Fruit fly (Drosophila melanogaster) whole organism, embryonic: ENCODE data around the gene Dscam3.

Source experiments
- BEAF-32 ChIP-seq: fragments of 200-800 bp; sonication (Bioruptor generic); optimal IDR thresholded peaks from 3 replicates; lab custom pipeline; 2017; ENCODE audit warnings: missing biosample characterization, missing genetic modification characterization, mild to moderate bottlenecking, moderate library complexity, missing genetic modification reagents
- Bgb ChIP-seq: fragments of 200-800 bp; sonication (Bioruptor generic); IDR thresholded peaks from 2 replicates; pipeline ENCODE4 v1.3.6; 2022; ENCODE audit warnings: missing biosample characterization, missing genetic modification characterization; ENCODE audit not compliant: partially characterized antibody
- Blimp-1 ChIP-seq: fragments of 200-800 bp; sonication (Bioruptor generic); optimal IDR thresholded peaks from 3 replicates; lab custom pipeline; 2018; ENCODE audit warnings: missing biosample characterization, missing genetic modification characterization, mild to moderate bottlenecking, moderate library complexity, missing genetic modification reagents
- Bteb2 ChIP-seq: fragments of 200-800 bp; sonication (Bioruptor generic); optimal IDR thresholded peaks from 2 replicates; lab custom pipeline; 2016; ENCODE audit warnings: missing biosample characterization, missing genetic modification characterization
- CG11085 ChIP-seq: fragments of 200-800 bp; sonication (Bioruptor generic); IDR thresholded peaks from 2 replicates; pipeline ENCODE4 v1.3.6; 2022; ENCODE audit warnings: missing biosample characterization, missing genetic modification characterization
- CG11456 ChIP-seq: fragments of 200-800 bp; sonication (Bioruptor generic); IDR thresholded peaks from 3 replicates; pipeline ENCODE4 v1.3.6; 2022; ENCODE audit warnings: missing biosample characterization, missing genetic modification characterization
- CG12104 ChIP-seq: fragments of 200-800 bp; sonication (Bioruptor generic); optimal IDR thresholded peaks from 3 replicates; lab custom pipeline; 2016; ENCODE audit warnings: missing biosample characterization, missing genetic modification characterization
- CG13287 ChIP-seq: fragments of 200-800 bp; sonication (Bioruptor generic); IDR thresholded peaks from 2 replicates; pipeline ENCODE4 v1.3.6; 2022; ENCODE audit warnings: missing biosample characterization, missing genetic modification characterization; ENCODE audit not compliant: partially characterized antibody
- CG14710 ChIP-seq: fragments of 200-800 bp; sonication (Bioruptor generic); optimal IDR thresholded peaks from 3 replicates; lab custom pipeline; 2019; ENCODE audit warnings: missing biosample characterization, mild to moderate bottlenecking, missing genetic modification characterization, moderate library complexity
- CG17186 ChIP-seq: fragments of 200-800 bp; sonication (Bioruptor generic); optimal IDR thresholded peaks from 3 replicates; lab custom pipeline; 2017; ENCODE audit warnings: missing biosample characterization, missing genetic modification reagents, missing genetic modification characterization
- CG17829 ChIP-seq: fragments of 200-800 bp; optimal IDR thresholded peaks from 2 replicates; lab custom pipeline; 2019; ENCODE audit warnings: missing biosample characterization, mild to moderate bottlenecking, missing genetic modification characterization, moderate library complexity
- CG30431 ChIP-seq: fragments of 200-800 bp; sonication (Bioruptor generic); optimal IDR thresholded peaks from 2 replicates; lab custom pipeline; 2017; ENCODE audit warnings: missing biosample characterization, missing genetic modification characterization
- CG32532 ChIP-seq: fragments of 200-800 bp; sonication (Bioruptor generic); IDR thresholded peaks from 2 replicates; pipeline ENCODE4 v1.3.6; 2022; ENCODE audit warnings: missing biosample characterization, missing genetic modification characterization
- CG33213 ChIP-seq: fragments of 200-800 bp; sonication (Bioruptor generic); optimal IDR thresholded peaks from 3 replicates; lab custom pipeline; 2016; ENCODE audit warnings: missing biosample characterization, missing genetic modification characterization
- CG34422 ChIP-seq: fragments of 200-800 bp; sonication (Bioruptor generic); IDR thresholded peaks from 3 replicates; pipeline ENCODE4 v1.3.6; 2022; ENCODE audit warnings: missing biosample characterization, missing genetic modification characterization
- CG3726 ChIP-seq: fragments of 200-800 bp; sonication (Bioruptor generic); IDR thresholded peaks from 3 replicates; pipeline ENCODE4, ENCODE4 v1.3.6; 2022; ENCODE audit warnings: missing biosample characterization, missing genetic modification characterization
- CG6765 ChIP-seq: fragments of 200-800 bp; sonication (Bioruptor generic); optimal IDR thresholded peaks from 3 replicates; lab custom pipeline; 2017; ENCODE audit warnings: missing biosample characterization, mild to moderate bottlenecking, missing genetic modification characterization
- CG6791 ChIP-seq: fragments of 200-800 bp; sonication (Bioruptor generic); IDR thresholded peaks from 3 replicates; pipeline ENCODE4 v1.3.6; 2022; ENCODE audit warnings: missing biosample characterization, missing genetic modification characterization; ENCODE audit not compliant: partially characterized antibody
- CG7556 ChIP-seq: fragments of 200-800 bp; sonication (Bioruptor generic); optimal IDR thresholded peaks from 2 replicates; lab custom pipeline; 2017; ENCODE audit warnings: missing biosample characterization, mild to moderate bottlenecking, missing genetic modification characterization
- CG8281 ChIP-seq: fragments of 200-800 bp; sonication (Bioruptor generic); optimal IDR thresholded peaks from 2 replicates; lab custom pipeline; 2018; ENCODE audit warnings: missing biosample characterization, mild to moderate bottlenecking, missing genetic modification characterization, moderate library complexity
- CG9797 ChIP-seq: fragments of 200-800 bp; sonication (Bioruptor generic); optimal IDR thresholded peaks from 3 replicates; lab custom pipeline; 2018; ENCODE audit warnings: missing biosample characterization, mild to moderate bottlenecking, missing genetic modification characterization
- CrebB ChIP-seq: fragments of 200-800 bp; sonication (Bioruptor generic); optimal IDR thresholded peaks from 3 replicates; lab custom pipeline; 2018; ENCODE audit warnings: missing biosample characterization, mild to moderate bottlenecking, missing genetic modification characterization
- Doc3 ChIP-seq: fragments of 200-800 bp; sonication (Bioruptor generic); IDR thresholded peaks from 3 replicates; pipeline ENCODE4 v1.3.6; 2022; ENCODE audit warnings: missing biosample characterization, missing genetic modification characterization; ENCODE audit not compliant: partially characterized antibody
- HLH4C ChIP-seq: fragments of 200-800 bp; sonication (Bioruptor generic); IDR thresholded peaks from 3 replicates; pipeline ENCODE4 v1.3.6; 2022; ENCODE audit warnings: missing biosample characterization, missing genetic modification characterization; ENCODE audit not compliant: partially characterized antibody
- Hand ChIP-seq: fragments of 200-800 bp; sonication (Bioruptor generic); optimal IDR thresholded peaks from 2 replicates; lab custom pipeline; 2017; ENCODE audit warnings: mild to moderate bottlenecking, missing biosample characterization, missing genetic modification reagents, missing genetic modification characterization
- MBD-R2 ChIP-seq: fragments of 200-800 bp; sonication (Bioruptor generic); IDR thresholded peaks from 2 replicates; pipeline ENCODE4 v1.3.6; 2022; ENCODE audit warnings: missing biosample characterization, missing genetic modification characterization
- Med ChIP-seq: fragments of 200-800 bp; sonication (Bioruptor generic); peaks from one replicate; lab custom pipeline; 2016; ENCODE audit warnings: missing biosample characterization, missing genetic modification characterization, mild to moderate bottlenecking, inconsistent platforms, moderate library complexity
- NFAT ChIP-seq: fragments of 200-800 bp; sonication (Bioruptor generic); IDR thresholded peaks from 2 replicates; pipeline ENCODE4 v1.3.6; 2022; ENCODE audit warnings: missing biosample characterization, missing genetic modification characterization
- Optix ChIP-seq: fragments of 200-800 bp; sonication (Bioruptor generic); IDR thresholded peaks from 3 replicates; pipeline ENCODE4 v1.3.6; 2022; ENCODE audit warnings: missing biosample characterization, missing genetic modification characterization
- Pdp1 ChIP-seq, 2 experiments: fragments of 200-800 bp; sonication (Bioruptor generic); optimal IDR thresholded peaks; 3 replicates each; lab custom pipeline; 2016; ENCODE audit warnings: missing biosample characterization in 2 of 2, missing genetic modification characterization in 2 of 2, mild to moderate bottlenecking in 1 of 2, moderate library complexity in 1 of 2
- Scr ChIP-seq: fragments of 200-800 bp; sonication (Bioruptor generic); IDR thresholded peaks from 2 replicates; pipeline ENCODE4 v1.3.6; 2022; ENCODE audit warnings: missing biosample characterization, missing genetic modification characterization; ENCODE audit not compliant: partially characterized antibody
- Sin3A ChIP-seq: fragments of >200 bp; optimal IDR thresholded peaks from 2 replicates; lab custom pipeline; 2018
- bbx ChIP-seq: fragments of 200-800 bp; sonication (Bioruptor generic); IDR thresholded peaks from 2 replicates; pipeline ENCODE4 v1.3.6; 2022; ENCODE audit warnings: missing biosample characterization, missing genetic modification characterization; ENCODE audit not compliant: partially characterized antibody
- chif ChIP-seq, 2 experiments: fragments of 200-800 bp; sonication (Bioruptor generic); optimal IDR thresholded peaks; 3 replicates each; lab custom pipeline; 2016; ENCODE audit warnings: missing biosample characterization in 2 of 2, missing genetic modification characterization in 2 of 2
- dan ChIP-seq: fragments of 200-800 bp; sonication (Bioruptor generic); IDR thresholded peaks from 2 replicates; pipeline ENCODE4 v1.3.6; 2022; ENCODE audit warnings: missing biosample characterization, missing genetic modification characterization
- dimm ChIP-seq: fragments of 200-800 bp; sonication (Bioruptor generic); IDR thresholded peaks from 2 replicates; pipeline ENCODE4 v1.3.6; 2022; ENCODE audit warnings: missing biosample characterization, missing genetic modification characterization
- dmrt11E ChIP-seq: fragments of 200-800 bp; sonication (Bioruptor generic); optimal IDR thresholded peaks from 3 replicates; lab custom pipeline; 2018; ENCODE audit warnings: missing biosample characterization, mild to moderate bottlenecking, missing genetic modification characterization, moderate library complexity
- hth ChIP-seq: fragments of >200 bp; optimal IDR thresholded peaks from 2 replicates; lab custom pipeline; 2017; ENCODE audit warnings: inconsistent platforms
- phol ChIP-seq: fragments of 200-800 bp; sonication (Bioruptor generic); optimal IDR thresholded peaks from 3 replicates; lab custom pipeline; 2018; ENCODE audit warnings: missing biosample characterization, mild to moderate bottlenecking, missing genetic modification characterization, moderate library complexity
- pzg ChIP-seq: fragments of 200-800 bp; sonication (Bioruptor generic); optimal IDR thresholded peaks from 3 replicates; lab custom pipeline; 2018; ENCODE audit warnings: missing biosample characterization, mild to moderate bottlenecking, missing genetic modification characterization, moderate library complexity
- sens ChIP-seq: fragments of 200-800 bp; sonication (Bioruptor generic); peaks from one replicate; lab custom pipeline; 2016; ENCODE audit warnings: missing biosample characterization, missing genetic modification characterization
- slou ChIP-seq: fragments of 200-800 bp; sonication (Bioruptor generic); optimal IDR thresholded peaks from 3 replicates; lab custom pipeline; 2016; ENCODE audit warnings: missing biosample characterization, missing genetic modification characterization
- sqz ChIP-seq: fragments of 200-800 bp; sonication (Bioruptor generic); optimal IDR thresholded peaks from 3 replicates; lab custom pipeline; 2018; ENCODE audit warnings: missing biosample characterization, mild to moderate bottlenecking, missing genetic modification characterization
- trem ChIP-seq: fragments of 200-800 bp; optimal IDR thresholded peaks from 3 replicates; lab custom pipeline; 2019; ENCODE audit warnings: missing biosample characterization, mild to moderate bottlenecking, missing genetic modification characterization, moderate library complexity
- unc-4 ChIP-seq: fragments of 200-800 bp; sonication (Bioruptor generic); IDR thresholded peaks from 2 replicates; pipeline ENCODE4 v1.3.6; 2022; ENCODE audit warnings: missing biosample characterization, missing genetic modification characterization; ENCODE audit not compliant: partially characterized antibody
- vvl ChIP-seq: fragments of 200-800 bp; sonication (Bioruptor generic); IDR thresholded peaks from 2 replicates; pipeline ENCODE4 v1.3.6; 2022; ENCODE audit warnings: missing biosample characterization, missing genetic modification characterization

Gene Dscam3

dm6 chr3R:17550827-17551468 is 45.5 kb upstream of the Dscam3 start (continued):
- TF ChIP-seq CG33213 (GFP tag; lab: Kevin White, UChicago): peak; percentile 36
- no peak for TF ChIP-seq CG17186 (GFP tag; lab: Kevin White, UChicago)
- no peak for TF ChIP-seq Hand (GFP tag; lab: Kevin White, UChicago)
- TF ChIP-seq dmrt11E (tag; lab: Kevin White, UChicago): peak; percentile 82
- no peak for TF ChIP-seq dimm (GFP tag; lab: Robert Waterston, UW)
- TF ChIP-seq Bteb2 (GFP tag; lab: Kevin White, UChicago): no peak
- TF ChIP-seq, all 482 proteins: peak for 168

dm6 chr3R:17549985-17550384 is 44.5 kb upstream of the Dscam3 start:
- no peak for TF ChIP-seq chif (GFP tag; optimal IDR thresholded peaks at IDR 0.05; lab: Kevin White, UChicago)
- no peak for TF ChIP-seq vvl (GFP tag; lab: Robert Waterston, UW)
- no peak for TF ChIP-seq dan (GFP tag; lab: Robert Waterston, UW)
- no peak for TF ChIP-seq MBD-R2 (GFP tag; lab: Robert Waterston, UW)
- TF ChIP-seq slou (GFP tag; lab: Kevin White, UChicago): no peak
- peak; percentile 26 for TF ChIP-seq sens (GFP tag; lab: Kevin White, UChicago)
- TF ChIP-seq CG6765 (GFP tag; lab: Kevin White, UChicago): no peak
- TF ChIP-seq CG17829: no peak
- 0 out of 2 replicates have a peak, but pooled peaks have one; percentile 13 for TF ChIP-seq NFAT
- no peak for TF ChIP-seq CrebB
- TF ChIP-seq sqz (GFP tag; lab: Kevin White, UChicago): no peak
- TF ChIP-seq CG11456 (GFP tag; lab: Robert Waterston, UW): no peak
- TF ChIP-seq CG8281 (tag; lab: Kevin White, UChicago): peak; percentile 92
- no peak for TF ChIP-seq CG7556 (GFP tag; lab: Kevin White, UChicago)
- no peak for TF ChIP-seq CG12104
- TF ChIP-seq CG30431: no peak
- TF ChIP-seq CG11085: 0 out of 2 replicates have a peak, but pooled peaks have one; percentile 23
- 0 out of 2 replicates have a peak, but pooled peaks have one; percentile 9 for TF ChIP-seq CG32532 (GFP tag; lab: Robert Waterston, UW)
- TF ChIP-seq, all 482 proteins: peak for 5

- TF ChIP-seq Med (GFP tag; lab: Kevin White, UChicago): peak; percentile 5
- peak; percentile 25; the same call in 1 of the 3 replicates for TF ChIP-seq HLH4C (GFP tag; lab: Robert Waterston, UW)
- TF ChIP-seq Pdp1 (GFP tag; optimal IDR thresholded peaks at IDR 0.05; lab: Kevin White, UChicago): peak in 1 of 2 experiments; percentile 99
- peak; percentile 26 for TF ChIP-seq BEAF-32 (GFP tag; lab: Kevin White, UChicago)
- no peak for TF ChIP-seq CG3726 (GFP tag; lab: Robert Waterston, UW)
- TF ChIP-seq MBD-R2 (GFP tag; lab: Robert Waterston, UW): peak; percentile 63
- no peak for TF ChIP-seq phol
- peak; percentile 9 for TF ChIP-seq Sin3A (lab: Kevin White, UChicago)
- no peak for TF ChIP-seq hth (lab: Kevin White, UChicago)
- peak; percentile 38; the same call in 1 of the 3 replicates for TF ChIP-seq CG6791 (GFP tag; lab: Robert Waterston, UW)
- peak; percentile 44 for TF ChIP-seq Scr (GFP tag; lab: Robert Waterston, UW)
- peak; percentile 50 for TF ChIP-seq Bgb (GFP tag; lab: Robert Waterston, UW)
- peak; percentile 13 for TF ChIP-seq trem (tag; lab: Kevin White, UChicago)
- peak; percentile 64 for TF ChIP-seq CG13287 (GFP tag; lab: Robert Waterston, UW)
- peak; percentile 3 for TF ChIP-seq CG14710 (tag; lab: Kevin White, UChicago)
- 0 out of 3 replicates have a peak, but pooled peaks have one; percentile 34 for TF ChIP-seq Doc3 (GFP tag; lab: Robert Waterston, UW)
- 0 out of 2 replicates have a peak, but pooled peaks have one; percentile 37 for TF ChIP-seq unc-4 (GFP tag; lab: Robert Waterston, UW)
- peak; percentile 32; the same call in 1 of the 3 replicates for TF ChIP-seq CG34422 (GFP tag; lab: Robert Waterston, UW)
- no peak for TF ChIP-seq Optix (GFP tag; lab: Robert Waterston, UW)
- peak; percentile 69 for TF ChIP-seq pzg (GFP tag; lab: Kevin White, UChicago)
- TF ChIP-seq Blimp-1 (GFP tag; lab: Kevin White, UChicago): peak; percentile 96
- TF ChIP-seq CG9797 (GFP tag; lab: Kevin White, UChicago): peak; percentile 66
- peak; percentile 41; the same call in 1 of the 2 replicates for TF ChIP-seq bbx (GFP tag; lab: Robert Waterston, UW)
Observed at dm6 chr3R:17546115-17546705, 40.7 kb upstream of the Dscam3 start, which contains the start of gene Prx3. TSS of gene Prx3 (minus strand) at chr3R:17546531.
